Fruit fly (Drosophila melanogaster) whole organism, pupa: Measurements from ENCODE around the gene Octalpha2R.

Experiments used
- CG10348 ChIP-seq: fragments of 200-800 bp; sonication (Bioruptor generic); IDR thresholded peaks from 2 replicates; pipeline ENCODE4 v1.3.6; 2022; ENCODE audit warnings: missing biosample characterization, missing genetic modification characterization
- CG12605 ChIP-seq: fragments of 200-800 bp; sonication (Bioruptor generic); IDR thresholded peaks from 2 replicates; pipeline ENCODE4 v1.3.6; 2022; ENCODE audit warnings: missing biosample characterization, missing genetic modification characterization
- CG13204 ChIP-seq: fragments of 200-800 bp; sonication (Bioruptor generic); optimal IDR thresholded peaks from 2 replicates; lab custom pipeline; 2018; ENCODE audit warnings: missing biosample characterization, mild to moderate bottlenecking, missing genetic modification characterization, moderate library complexity
- CG14655 ChIP-seq: fragments of 200-800 bp; sonication (Bioruptor generic); optimal IDR thresholded peaks from 3 replicates; lab custom pipeline; 2017; ENCODE audit warnings: mild to moderate bottlenecking, missing biosample characterization, missing genetic modification reagents, missing genetic modification characterization
- CG15710 ChIP-seq: fragments of 200-800 bp; sonication (Bioruptor generic); optimal IDR thresholded peaks from 2 replicates; lab custom pipeline; 2018; ENCODE audit warnings: missing biosample characterization, mild to moderate bottlenecking, missing genetic modification characterization, moderate library complexity
- CG17806 ChIP-seq: fragments of 200-800 bp; sonication (Bioruptor generic); optimal IDR thresholded peaks from 2 replicates; lab custom pipeline; 2018; ENCODE audit warnings: missing biosample characterization, mild to moderate bottlenecking, missing genetic modification characterization, moderate library complexity
- CG32121 ChIP-seq: fragments of 200-800 bp; sonication (Bioruptor generic); IDR thresholded peaks from 2 replicates; pipeline ENCODE4 v1.3.6; 2022; ENCODE audit warnings: missing biosample characterization, missing genetic modification characterization
- CG34367 ChIP-seq: fragments of 200-800 bp; sonication (Bioruptor generic); optimal IDR thresholded peaks from 2 replicates; lab custom pipeline; 2018; ENCODE audit warnings: missing biosample characterization, mild to moderate bottlenecking, missing genetic modification characterization
- CG4496 ChIP-seq: fragments of 200-800 bp; sonication (Bioruptor generic); IDR thresholded peaks from 3 replicates; pipeline ENCODE4 v1.3.6; 2022; ENCODE audit warnings: missing biosample characterization, missing genetic modification characterization
- CG8159 ChIP-seq: fragments of 200-800 bp; sonication (Bioruptor generic); optimal IDR thresholded peaks from 3 replicates; lab custom pipeline; 2018; ENCODE audit warnings: missing biosample characterization, mild to moderate bottlenecking, missing genetic modification characterization, moderate library complexity
- CG8301 ChIP-seq: fragments of 200-800 bp; sonication (Bioruptor generic); optimal IDR thresholded peaks from 2 replicates; lab custom pipeline; 2018; ENCODE audit warnings: missing biosample characterization, mild to moderate bottlenecking, missing genetic modification characterization
- CG9948 ChIP-seq: fragments of 200-800 bp; sonication (Bioruptor generic); optimal IDR thresholded peaks from 2 replicates; lab custom pipeline; 2018; ENCODE audit warnings: missing biosample characterization, mild to moderate bottlenecking, missing genetic modification characterization, moderate library complexity
- D1 ChIP-seq: fragments of 200-800 bp; sonication (Bioruptor generic); optimal IDR thresholded peaks from 2 replicates; lab custom pipeline; 2018; ENCODE audit warnings: missing biosample characterization, mild to moderate bottlenecking, missing genetic modification characterization, moderate library complexity
- EcR ChIP-seq: fragments of 200-800 bp; sonication (Bioruptor generic); optimal IDR thresholded peaks from 3 replicates; lab custom pipeline; 2019; ENCODE audit warnings: missing biosample characterization, missing genetic modification characterization, mild to moderate bottlenecking, moderate library complexity, missing genetic modification reagents
- Ets98B ChIP-seq: fragments of 200-800 bp; sonication (Bioruptor generic); IDR thresholded peaks from 2 replicates; pipeline ENCODE4 v1.3.6; 2022; ENCODE audit warnings: missing biosample characterization, missing genetic modification characterization
- Pif1A ChIP-seq: fragments of 200-800 bp; sonication (Bioruptor generic); optimal IDR thresholded peaks from 3 replicates; lab custom pipeline; 2016; ENCODE audit warnings: missing biosample characterization, missing genetic modification characterization
- Pif1B ChIP-seq: fragments of 200-800 bp; sonication (Bioruptor generic); optimal IDR thresholded peaks from 3 replicates; lab custom pipeline; 2016; ENCODE audit warnings: missing biosample characterization, missing genetic modification characterization
- Snoo ChIP-seq: fragments of 200-800 bp; sonication (Bioruptor generic); optimal IDR thresholded peaks from 3 replicates; lab custom pipeline; 2017; ENCODE audit warnings: missing biosample characterization, mild to moderate bottlenecking, missing genetic modification characterization, inconsistent platforms
- fd96Ca ChIP-seq: fragments of 200-800 bp; sonication (Bioruptor generic); IDR thresholded peaks from 3 replicates; pipeline ENCODE4 v1.3.6; 2022; ENCODE audit warnings: missing biosample characterization, missing genetic modification characterization
- gl ChIP-seq: fragments of 200-800 bp; sonication (Bioruptor generic); optimal IDR thresholded peaks from 2 replicates; lab custom pipeline; 2018; ENCODE audit warnings: missing biosample characterization, mild to moderate bottlenecking, missing genetic modification characterization
- rn ChIP-seq: fragments of 200-800 bp; sonication (Bioruptor generic); IDR thresholded peaks from 2 replicates; pipeline ENCODE4 v1.3.6; 2022; ENCODE audit warnings: missing biosample characterization, missing genetic modification characterization

Gene Octalpha2R

dm6 chr3R:18798759-18799158, 50.3 kb downstream of the Octalpha2R start:
- TF ChIP-seq D1 (tag; lab: Kevin White, UChicago) (peak; percentile 25), CG14655 (GFP tag; lab: Kevin White, UChicago) (no peak), CG34367 (no peak), CG4496 (GFP tag; lab: Robert Waterston, UW) (peak; percentile 72)

dm6 chr3R:18796256-18796655, 52.8 kb downstream of the Octalpha2R start:
- TF ChIP-seq CG8301 (tag; lab: Kevin White, UChicago) (peak; percentile 55), Snoo (tag; lab: Kevin White, UChicago) (no peak), CG10348 (no peak), Pif1A (GFP tag; lab: Kevin White, UChicago) (peak; percentile 34), CG14655 (GFP tag; lab: Kevin White, UChicago) (peak; percentile 53), D1 (tag; lab: Kevin White, UChicago) (no peak), EcR (GFP tag; lab: Kevin White, UChicago) (no peak), Ets98B (GFP tag; lab: Robert Waterston, UW) (peak; percentile 29), gl (tag; lab: Kevin White, UChicago) (no peak), CG12605 (GFP tag; lab: Robert Waterston, UW) (no peak), CG8159 (tag; lab: Kevin White, UChicago) (peak; percentile 41), Pif1B (no peak), CG4496 (GFP tag; lab: Robert Waterston, UW) (peak; percentile 61; the same call in 1 of the 3 replicates), CG17806 (peak; percentile 47), CG34367 (no peak), CG9948 (tag; lab: Kevin White, UChicago) (peak; percentile 33), CG15710 (tag; lab: Kevin White, UChicago) (peak; percentile 25), CG32121 (GFP tag; lab: Robert Waterston, UW) (peak; percentile 44), rn (GFP tag; lab: Robert Waterston, UW) (no peak), fd96Ca (GFP tag; lab: Robert Waterston, UW) (no peak)

dm6 chr3R:18795000-18795810, 53.8 kb downstream of the Octalpha2R start, which contains the start of gene CG7720:
Gene CG7720, minus strand, starts transcription at chr3R:18795169.
- TF ChIP-seq CG14655 (GFP tag; lab: Kevin White, UChicago) (peak; percentile 76), CG32121 (GFP tag; lab: Robert Waterston, UW) (0 out of 2 replicates have a peak, but pooled peaks have one; percentile 36), Ets98B (GFP tag; lab: Robert Waterston, UW) (no peak), CG8301 (tag; lab: Kevin White, UChicago) (peak; percentile 68), CG8159 (tag; lab: Kevin White, UChicago) (peak; percentile 70), CG4496 (GFP tag; lab: Robert Waterston, UW) (peak; percentile 48; the same call in 2 of the 3 replicates), CG13204 (GFP tag; lab: Kevin White, UChicago) (peak; percentile 76), Snoo (tag; lab: Kevin White, UChicago) (peak; percentile 14), CG9948 (tag; lab: Kevin White, UChicago) (peak; percentile 57), Pif1B (no peak), CG34367 (peak; percentile 31), Pif1A (GFP tag; lab: Kevin White, UChicago) (peak; percentile 24), CG15710 (tag; lab: Kevin White, UChicago) (peak; percentile 49), fd96Ca (GFP tag; lab: Robert Waterston, UW) (no peak), D1 (tag; lab: Kevin White, UChicago) (no peak), CG17806 (peak; percentile 51)

dm6 chr3R:18794051-18794450, 55.0 kb downstream of the Octalpha2R start:
- no peak for TF ChIP-seq Ets98B (GFP tag; lab: Robert Waterston, UW)
- no peak for TF ChIP-seq CG32121 (GFP tag; lab: Robert Waterston, UW)
- TF ChIP-seq CG8301 (tag; lab: Kevin White, UChicago), result no peak
- TF ChIP-seq CG15710 (tag; lab: Kevin White, UChicago), result no peak
- no peak for TF ChIP-seq fd96Ca (GFP tag; lab: Robert Waterston, UW)
- TF ChIP-seq rn (GFP tag; lab: Robert Waterston, UW), result no peak
- TF ChIP-seq CG14655 (GFP tag; lab: Kevin White, UChicago), result no peak
- no peak for TF ChIP-seq D1 (tag; lab: Kevin White, UChicago)
- TF ChIP-seq CG9948 (tag; lab: Kevin White, UChicago), result no peak
- no peak for TF ChIP-seq Snoo (tag; lab: Kevin White, UChicago)
- TF ChIP-seq CG4496 (GFP tag; lab: Robert Waterston, UW), result no peak
- TF ChIP-seq Pif1B, result no peak
- TF ChIP-seq CG10348, result no peak

- no peak for TF ChIP-seq Pif1A (GFP tag; lab: Kevin White, UChicago)
- TF ChIP-seq gl (tag; lab: Kevin White, UChicago), result no peak
- peak; percentile 49 for TF ChIP-seq CG17806
- no peak for TF ChIP-seq CG32121 (GFP tag; lab: Robert Waterston, UW)
- peak; percentile 16 for TF ChIP-seq CG14655 (GFP tag; lab: Kevin White, UChicago)
- peak; percentile 8 for TF ChIP-seq CG15710 (tag; lab: Kevin White, UChicago)
- peak; percentile 59 for TF ChIP-seq CG8159 (tag; lab: Kevin White, UChicago)
- TF ChIP-seq CG9948 (tag; lab: Kevin White, UChicago), result peak; percentile 41
Measured at dm6 chr3R:18790619-18791018, 58.4 kb downstream of the Octalpha2R start.
